Fruit fly (Drosophila melanogaster) whole organism, prepupa: ENCODE data around the gene mib1.

ENCODE experiments used
- CG15336 ChIP-seq: fragments of 200-800 bp; sonication (Bioruptor generic); IDR thresholded peaks from 2 replicates; pipeline ENCODE4 v1.3.6; 2022; ENCODE audit warnings: missing biosample characterization, missing genetic modification characterization
- OdsH ChIP-seq: fragments of 200-800 bp; sonication (Bioruptor generic); optimal IDR thresholded peaks from 3 replicates; lab custom pipeline; 2016; ENCODE audit warnings: missing biosample characterization, missing genetic modification characterization
- acj6 ChIP-seq: fragments of 200-800 bp; sonication (Bioruptor generic); optimal IDR thresholded peaks from 3 replicates; lab custom pipeline; 2016; ENCODE audit warnings: missing biosample characterization, missing genetic modification characterization
- eg ChIP-seq: fragments of 200-800 bp; sonication (Bioruptor generic); IDR thresholded peaks from 3 replicates; pipeline ENCODE4 v1.3.6; 2022; ENCODE audit warnings: missing biosample characterization, missing genetic modification characterization
- fd59A ChIP-seq: fragments of 200-800 bp; sonication (Bioruptor generic); optimal IDR thresholded peaks from 2 replicates; lab custom pipeline; 2017; ENCODE audit warnings: missing biosample characterization, mild to moderate bottlenecking, missing genetic modification characterization, missing genetic modification reagents
- pdm3 ChIP-seq: fragments of 200-800 bp; sonication (Bioruptor generic); optimal IDR thresholded peaks from 3 replicates; lab custom pipeline; 2016; ENCODE audit warnings: missing biosample characterization, missing genetic modification characterization

- no peak for TF ChIP-seq fd59A
- TF ChIP-seq OdsH: peak; percentile 24
- peak; percentile 64 for TF ChIP-seq CG15336
- peak; percentile 16 for TF ChIP-seq acj6 (GFP tag; lab: Kevin White, UChicago)
- TF ChIP-seq eg (GFP tag; lab: Robert Waterston, UW): peak; percentile 75
- peak; percentile 15 for TF ChIP-seq pdm3
Measured at dm6 chr3L:16041260-16042079, 29.9 kb upstream of the mib1 start.
